Worm (Caenorhabditis elegans) whole organism, L2 larva: ENCODE results near the gene cnc-5.
A peak's percentile ranks its signal among the peaks of the same experiment; 100 is the strongest.

Source experiments
- C34F6.9 ChIP-seq: fragments of 150-350 bp; optimal IDR thresholded peaks from 2 replicates; lab custom pipeline; 2014; ENCODE audit warnings: missing biosample characterization, missing genetic modification characterization
- F13H6.1 ChIP-seq: sonication (generic microtip); optimal IDR thresholded peaks from 2 replicates; lab custom pipeline; 2016; ENCODE audit warnings: missing genetic modification characterization, missing compliant biosample characterization
- R02D3.7 ChIP-seq: fragments of 150-350 bp; optimal IDR thresholded peaks from 2 replicates; lab custom pipeline; 2014; ENCODE audit warnings: missing biosample characterization, missing genetic modification characterization
- Y55F3AM.14 ChIP-seq: fragments of 200-800 bp; sonication (Bioruptor generic); optimal IDR thresholded peaks from 2 replicates; lab custom pipeline; 2018; ENCODE audit warnings: mild to moderate bottlenecking, missing genetic modification characterization, missing compliant biosample characterization
- ZK546.5 ChIP-seq: sonication (generic microtip); optimal IDR thresholded peaks from 2 replicates; lab custom pipeline; 2017; ENCODE audit warnings: missing biosample characterization, missing genetic modification characterization
- aly-2 ChIP-seq: fragments of 150-350 bp; optimal IDR thresholded peaks from 2 replicates; lab custom pipeline; 2014; ENCODE audit warnings: missing biosample characterization, missing genetic modification characterization
- ama-1 ChIP-seq: fragments of 150-350 bp; optimal IDR thresholded peaks from 2 replicates; lab custom pipeline; 2018; ENCODE audit warnings: inconsistent platforms
- blmp-1 ChIP-seq: sonication (generic microtip); optimal IDR thresholded peaks from 2 replicates; lab custom pipeline; 2017; ENCODE audit warnings: missing genetic modification characterization, mild to moderate bottlenecking, missing compliant biosample characterization, antibody characterized with exemption, moderate library complexity; ENCODE audit not compliant: insufficient read depth
- ceh-16 ChIP-seq: fragments of 150-350 bp; optimal IDR thresholded peaks from 2 replicates; lab custom pipeline; 2014; ENCODE audit warnings: missing biosample characterization, missing genetic modification characterization
- crh-2 ChIP-seq: sonication (generic microtip); optimal IDR thresholded peaks from 2 replicates; lab custom pipeline; 2017; ENCODE audit warnings: missing biosample characterization, missing genetic modification characterization
- dmd-4 ChIP-seq: sonication (generic microtip); optimal IDR thresholded peaks from 2 replicates; lab custom pipeline; 2017; ENCODE audit warnings: missing biosample characterization, missing genetic modification characterization
- elt-3 ChIP-seq: sonication (generic microtip); optimal IDR thresholded peaks from 2 replicates; lab custom pipeline; 2017; ENCODE audit warnings: missing biosample characterization, missing genetic modification characterization
- fos-1 ChIP-seq: fragments of 150-350 bp; optimal IDR thresholded peaks from 2 replicates; lab custom pipeline; 2014; ENCODE audit warnings: missing biosample characterization, missing genetic modification characterization
- gmeb-1 ChIP-seq: fragments of 150-350 bp; optimal IDR thresholded peaks from 2 replicates; lab custom pipeline; 2014; ENCODE audit warnings: missing biosample characterization, missing genetic modification characterization
- lsy-2 ChIP-seq, 2 experiments: fragments of 150-350 bp in 1 of 2; sonication (generic microtip) in 1 of 2; optimal IDR thresholded peaks; 2 replicates each; lab custom pipeline; 2014 to 2017; ENCODE audit warnings: missing biosample characterization in 2 of 2, missing genetic modification characterization in 2 of 2
- mbf-1 ChIP-seq: sonication (generic microtip); optimal IDR thresholded peaks from 2 replicates; lab custom pipeline; 2017; ENCODE audit warnings: missing biosample characterization, missing genetic modification characterization
- mdl-1 ChIP-seq, 2 experiments: fragments of 150-350 bp in 1 of 2; sonication (generic microtip) in 1 of 2; optimal IDR thresholded peaks; 2 replicates each; lab custom pipeline; 2017; ENCODE audit warnings: missing biosample characterization in 2 of 2, missing genetic modification characterization in 2 of 2
- nhr-10 ChIP-seq: sonication (generic microtip); optimal IDR thresholded peaks from 2 replicates; lab custom pipeline; 2017; ENCODE audit warnings: missing biosample characterization, missing genetic modification characterization
- nhr-11 ChIP-seq: fragments of 150-350 bp; optimal IDR thresholded peaks from 2 replicates; lab custom pipeline; 2014; ENCODE audit warnings: missing biosample characterization, missing genetic modification characterization
- nhr-12 ChIP-seq: fragments of 150-350 bp; optimal IDR thresholded peaks from 2 replicates; lab custom pipeline; 2014; ENCODE audit warnings: missing biosample characterization, missing genetic modification characterization
- nhr-129 ChIP-seq: fragments of 150-350 bp; optimal IDR thresholded peaks from 2 replicates; lab custom pipeline; 2014; ENCODE audit warnings: missing biosample characterization, missing genetic modification characterization
- nhr-21 ChIP-seq: fragments of 150-350 bp; optimal IDR thresholded peaks from 2 replicates; lab custom pipeline; 2014; ENCODE audit warnings: missing biosample characterization, missing genetic modification characterization
- nhr-23 ChIP-seq: fragments of 150-350 bp; optimal IDR thresholded peaks from 2 replicates; lab custom pipeline; 2014; ENCODE audit warnings: missing biosample characterization, missing genetic modification reagents, missing genetic modification characterization
- nhr-237 ChIP-seq: fragments of 150-350 bp; optimal IDR thresholded peaks from 2 replicates; lab custom pipeline; 2014; ENCODE audit warnings: missing biosample characterization, missing genetic modification characterization
- nhr-25 ChIP-seq: fragments of 150-350 bp; sonication (generic microtip); optimal IDR thresholded peaks from 3 replicates; lab custom pipeline; 2014; ENCODE audit warnings: missing biosample characterization, missing genetic modification characterization
- nhr-6 ChIP-seq: fragments of 150-350 bp; optimal IDR thresholded peaks from 2 replicates; lab custom pipeline; 2014; ENCODE audit warnings: missing biosample characterization, missing genetic modification characterization
- nhr-77 ChIP-seq: fragments of 150-350 bp; optimal IDR thresholded peaks from 2 replicates; lab custom pipeline; 2014; ENCODE audit warnings: missing biosample characterization, missing genetic modification characterization
- peb-1 ChIP-seq: fragments of 150-350 bp; optimal IDR thresholded peaks from 2 replicates; lab custom pipeline; 2014; ENCODE audit warnings: missing biosample characterization, missing genetic modification characterization
- skn-1 ChIP-seq: sonication (generic microtip); optimal IDR thresholded peaks from 2 replicates; lab custom pipeline; 2017; ENCODE audit warnings: missing biosample characterization, missing genetic modification characterization
- sma-3 ChIP-seq: sonication (generic microtip); optimal IDR thresholded peaks from 2 replicates; lab custom pipeline; 2016; ENCODE audit warnings: missing genetic modification reagents, missing genetic modification characterization, missing compliant biosample characterization
- sma-9 ChIP-seq, 2 experiments: fragments of 150-350 bp in 1 of 2; sonication (generic microtip) in 1 of 2; optimal IDR thresholded peaks; 2 replicates each; lab custom pipeline; 2014 to 2016; ENCODE audit warnings: missing genetic modification characterization in 2 of 2, mild to moderate bottlenecking in 1 of 2, missing biosample characterization in 1 of 2, missing compliant biosample characterization in 1 of 2, missing genetic modification reagents in 1 of 2, moderate library complexity in 1 of 2
- unc-39 ChIP-seq: fragments of 150-350 bp; optimal IDR thresholded peaks from 2 replicates; lab custom pipeline; 2014; ENCODE audit warnings: missing biosample characterization, missing genetic modification characterization
- unc-55 ChIP-seq: fragments of 150-350 bp; sonication (generic microtip); optimal IDR thresholded peaks from 3 replicates; lab custom pipeline; 2014; ENCODE audit warnings: missing biosample characterization, missing genetic modification reagents, missing genetic modification characterization
- unc-62 ChIP-seq: fragments of 150-350 bp; optimal IDR thresholded peaks from 2 replicates; lab custom pipeline; 2014; ENCODE audit warnings: missing biosample characterization, missing genetic modification reagents, missing genetic modification characterization
- ztf-1 ChIP-seq: fragments of 200-800 bp; sonication (Bioruptor generic); conservative IDR thresholded peaks from 2 replicates; pipeline ENCODE4 v1.3.6; 2022; ENCODE audit warnings: missing genetic modification characterization, missing compliant biosample characterization
- ztf-11 ChIP-seq: sonication (generic microtip); optimal IDR thresholded peaks from 2 replicates; lab custom pipeline; 2017; ENCODE audit warnings: missing biosample characterization, missing genetic modification characterization
- ztf-4 ChIP-seq: fragments of 150-350 bp; optimal IDR thresholded peaks from 2 replicates; lab custom pipeline; 2014; ENCODE audit warnings: missing biosample characterization, missing genetic modification characterization

The cnc-5 gene

DNA sequence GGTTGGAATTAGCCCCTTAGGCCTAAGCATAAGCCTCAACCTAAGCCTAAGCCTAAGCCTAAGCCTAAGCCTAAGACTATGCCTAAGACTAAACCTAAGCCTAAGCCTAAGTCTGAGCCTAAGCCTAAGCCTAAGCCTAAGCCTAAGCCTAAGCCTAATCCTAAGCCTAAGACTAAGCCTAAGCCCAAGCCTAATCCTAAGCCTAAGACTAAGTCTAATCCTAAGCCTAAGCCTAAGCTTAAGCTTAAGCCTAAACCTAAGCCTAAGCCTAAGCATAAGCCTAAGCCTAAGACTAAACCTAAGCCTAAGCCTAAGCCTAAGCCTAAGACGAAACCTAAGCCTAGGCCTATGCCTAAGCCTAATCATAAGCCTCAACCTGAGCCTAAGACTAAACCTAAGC lies 21.8 kb upstream of the cnc-5 start:
- TF ChIP-seq F13H6.1 (tag; lab: Kevin White, UChicago) (no peak), blmp-1 (tag; lab: Kevin White, UChicago) (no peak), dmd-4 (tag; lab: Kevin White, UChicago) (no peak), C34F6.9 (tag; lab: Kevin White, UChicago) (no peak), nhr-12 (tag; lab: Kevin White, UChicago) (no peak), R02D3.7 (no peak), gmeb-1 (tag; lab: Kevin White, UChicago) (no peak), mbf-1 (no peak)

DNA sequence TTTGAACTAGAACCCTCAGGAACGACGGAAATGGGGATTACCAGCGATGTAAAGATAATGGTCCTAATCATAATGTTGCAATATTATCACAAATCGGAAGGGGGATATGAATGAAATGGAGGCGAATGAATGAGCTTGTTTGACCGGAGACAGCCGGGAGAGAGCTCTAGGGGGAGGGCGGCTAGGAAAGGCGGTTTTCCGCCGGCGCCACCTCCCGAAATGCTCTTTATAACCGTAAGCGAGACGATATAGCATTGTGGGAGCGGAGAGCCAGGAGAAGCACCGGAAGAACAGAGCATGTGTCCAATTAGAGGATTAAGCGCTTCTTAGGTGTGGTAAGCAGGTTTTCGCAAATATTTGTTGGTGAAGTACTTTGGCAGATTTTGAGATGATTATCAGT lies 19.6 kb upstream of the cnc-5 start, which contains the start of gene R12A1.3:
Gene R12A1.3 (minus strand): TSS at position 200 of the 400 bp plus-strand sequence.
- TF ChIP-seq nhr-23 (no peak), ZK546.5 (tag; lab: Kevin White, UChicago) (no peak), peb-1 (tag; lab: Kevin White, UChicago) (no peak), elt-3 (tag; lab: Kevin White, UChicago) (no peak), ztf-4 (tag; lab: Kevin White, UChicago) (no peak), lsy-2 (tag; optimal IDR thresholded peaks at IDR 0.05; lab: Kevin White, UChicago) (no peak), ama-1 (lab: Kevin White, UChicago) (no peak), ceh-16 (tag; lab: Kevin White, UChicago) (no peak), nhr-129 (tag; lab: Kevin White, UChicago) (no peak)

DNA sequence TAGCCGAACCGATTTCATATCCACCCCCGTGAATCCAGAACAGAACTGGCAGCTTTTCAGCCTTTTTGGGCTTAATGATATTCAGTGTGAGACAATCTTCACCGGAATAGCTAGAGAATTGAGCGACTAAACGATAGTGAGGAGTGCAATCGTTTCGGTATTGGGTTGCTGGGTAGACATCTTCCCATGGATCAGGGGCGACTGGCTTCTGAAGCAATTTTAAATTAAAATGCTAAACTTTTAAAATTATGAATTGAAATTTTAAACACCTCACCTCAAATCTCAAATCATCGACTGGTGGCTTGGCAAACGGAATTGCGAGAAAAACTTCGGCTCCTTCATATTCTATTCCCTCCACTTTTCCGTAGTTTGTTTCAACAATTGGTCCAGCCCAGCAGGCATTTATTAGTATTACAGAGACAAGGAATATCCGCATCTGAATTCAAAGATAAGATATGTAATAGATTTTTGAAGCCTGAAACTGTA lies 13.4 kb upstream of the cnc-5 start, which contains the start of gene ges-1:
Gene ges-1 (minus strand): TSS at position 436 of the 486 bp plus-strand sequence.
- no peak for TF ChIP-seq sma-9 (GFP tag; optimal IDR thresholded peaks at IDR 0.05; lab: Kevin White, UChicago)
- no peak for TF ChIP-seq sma-9 (tag; optimal IDR thresholded peaks at IDR 0.05; lab: Kevin White, UChicago)
- TF ChIP-seq mdl-1 (tag; optimal IDR thresholded peaks at IDR 0.05; lab: Kevin White, UChicago): no peak
- TF ChIP-seq unc-55 (GFP tag; lab: Kevin White, UChicago): no peak
- TF ChIP-seq elt-3 (tag; lab: Kevin White, UChicago): no peak
- TF ChIP-seq lsy-2 (tag; optimal IDR thresholded peaks at IDR 0.05; lab: Kevin White, UChicago): no peak
- no peak for TF ChIP-seq unc-62 (GFP tag; lab: Kevin White, UChicago)
- TF ChIP-seq fos-1 (tag; lab: Kevin White, UChicago): no peak
- no peak for TF ChIP-seq aly-2 (tag; lab: Kevin White, UChicago)
- TF ChIP-seq nhr-11 (tag; lab: Kevin White, UChicago): no peak
- no peak for TF ChIP-seq ztf-1 (GFP tag; lab: Robert Waterston, UW)
- no peak for TF ChIP-seq C34F6.9 (tag; lab: Kevin White, UChicago)
- no peak for TF ChIP-seq ZK546.5 (tag; lab: Kevin White, UChicago)
- no peak for TF ChIP-seq ztf-11
- no peak for TF ChIP-seq R02D3.7
- no peak for TF ChIP-seq nhr-21
- TF ChIP-seq sma-3 (GFP tag; lab: Kevin White, UChicago): no peak
- TF ChIP-seq nhr-6 (tag; lab: Kevin White, UChicago): no peak
- no peak for TF ChIP-seq nhr-129 (tag; lab: Kevin White, UChicago)
- TF ChIP-seq ztf-4 (tag; lab: Kevin White, UChicago): no peak

DNA sequence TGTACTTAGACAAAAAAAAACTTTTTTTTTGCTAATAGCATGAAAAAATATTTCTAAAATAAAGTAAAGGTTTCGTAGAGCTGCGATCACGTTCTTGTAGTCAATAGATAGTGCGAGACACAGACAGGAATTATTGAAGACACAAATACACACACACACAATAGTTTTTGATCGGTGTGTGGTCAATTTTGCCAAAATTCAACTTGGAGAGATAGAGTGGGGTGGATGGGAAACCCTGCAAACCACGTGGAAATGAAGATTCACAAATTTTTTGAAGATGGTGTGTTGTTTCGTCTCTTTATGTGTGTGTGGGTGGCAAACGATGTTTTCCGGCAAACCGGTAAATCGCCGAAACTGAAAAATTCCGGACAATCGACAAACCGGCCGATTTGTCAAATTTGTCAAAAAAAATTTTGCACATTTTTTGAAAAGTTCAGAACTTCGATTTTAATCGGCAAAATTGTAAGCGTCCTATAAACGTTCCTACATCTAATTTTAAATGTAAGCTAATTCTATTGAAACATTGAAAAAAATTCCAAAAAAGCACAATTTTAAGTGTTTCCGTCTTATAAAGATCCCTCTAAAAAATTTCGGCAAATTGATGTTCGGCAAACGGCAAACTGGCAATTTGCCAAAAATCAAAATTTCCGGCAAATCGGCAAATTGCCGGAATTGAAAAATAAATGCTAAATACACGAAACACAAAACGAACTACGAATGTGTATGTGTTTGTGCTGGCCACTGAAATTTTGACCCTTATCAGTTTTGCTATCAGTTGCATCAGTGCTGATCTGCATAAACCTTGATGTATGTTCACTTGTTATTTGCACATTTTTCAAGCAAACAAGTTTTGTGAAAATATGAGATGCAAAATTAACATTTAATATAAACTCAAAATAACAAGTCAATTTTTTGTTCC lies 12.4 kb upstream of the cnc-5 start:
- TF ChIP-seq nhr-77 (tag; lab: Kevin White, UChicago): no peak
- peak; percentile 18 for TF ChIP-seq fos-1 (tag; lab: Kevin White, UChicago)
- TF ChIP-seq unc-39 (tag; lab: Kevin White, UChicago): no peak
- no peak for TF ChIP-seq Y55F3AM.14
- no peak for TF ChIP-seq dmd-4 (tag; lab: Kevin White, UChicago)
- no peak for TF ChIP-seq C34F6.9 (tag; lab: Kevin White, UChicago)
- TF ChIP-seq nhr-10 (tag; lab: Kevin White, UChicago): no peak
- no peak for TF ChIP-seq skn-1 (tag; lab: Kevin White, UChicago)
- TF ChIP-seq mdl-1 (tag; optimal IDR thresholded peaks at IDR 0.05; lab: Kevin White, UChicago): no peak
- no peak for TF ChIP-seq nhr-6 (tag; lab: Kevin White, UChicago)
- TF ChIP-seq gmeb-1 (tag; lab: Kevin White, UChicago): peak; percentile 98
- TF ChIP-seq crh-2 (tag; lab: Kevin White, UChicago): no peak
- TF ChIP-seq nhr-12 (tag; lab: Kevin White, UChicago): no peak
- no peak for TF ChIP-seq nhr-25 (tag; lab: Kevin White, UChicago)
- no peak for TF ChIP-seq nhr-237 (tag; lab: Kevin White, UChicago)
- TF ChIP-seq, all 48 proteins: peak for 2
